Worm (Caenorhabditis elegans): ENCODE measurements around the gene Y67H2A.7.
A peak's percentile ranks its signal among the peaks of the same experiment; 100 is the strongest.

DNA sequence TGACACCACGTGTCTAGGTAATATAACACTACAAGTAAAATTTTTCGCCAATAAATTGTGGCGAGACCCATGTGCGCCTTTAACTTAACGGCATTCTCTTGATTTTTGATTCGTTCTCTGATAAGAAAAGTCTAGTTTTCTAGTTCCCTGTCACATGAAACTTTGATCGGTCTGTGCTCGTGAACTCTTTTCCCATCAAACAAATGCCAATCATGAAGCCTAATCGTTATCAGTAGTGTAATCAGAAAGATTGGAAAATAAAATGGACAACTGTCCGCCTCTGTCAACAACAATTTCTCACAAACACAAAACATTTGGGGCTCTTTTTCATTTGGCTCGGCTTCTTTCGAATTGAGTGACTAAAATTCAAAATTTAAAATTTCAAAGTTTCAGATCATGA, 49.7 kb upstream of the Y67H2A.7 start, which contains the start of gene ttr-45:
- TF ChIP-seq tlf-1 (GFP tag; optimal IDR thresholded peaks at IDR 0.05) (peak; percentile 52), gei-17 (GFP tag; optimal IDR thresholded peaks at IDR 0.05) (no peak), nfya-1 (tag; optimal IDR thresholded peaks at IDR 0.05; ENCODE audit: borderline replicate concordance, insufficient read depth) (no peak), lin-35 (GFP tag; optimal IDR thresholded peaks at IDR 0.05) (no peak), unc-130 (GFP tag; optimal IDR thresholded peaks at IDR 0.05) (no peak), ztf-22 (GFP tag; optimal IDR thresholded peaks at IDR 0.05) (peak; percentile 48), unc-62 (GFP tag; optimal IDR thresholded peaks at IDR 0.05) (peak; percentile 74), Y67H2A.10 (GFP tag; conservative IDR thresholded peaks at IDR 0.05) (no peak), madf-8 (GFP tag; conservative IDR thresholded peaks at IDR 0.05) (no peak), ets-4 (GFP tag; optimal IDR thresholded peaks at IDR 0.05) (peak; percentile 19), attf-5 (GFP tag; optimal IDR thresholded peaks at IDR 0.05) (peak; percentile 43), ztf-18 (tag; optimal IDR thresholded peaks at IDR 0.05) (no peak)
